Worm (Caenorhabditis elegans): ENCODE results near the gene T04C9.1.

The T04C9.1 gene

ce11 chrIII:5953041-5953912 is 39.7 kb upstream of the T04C9.1 start (continued):
- no peak for TF ChIP-seq fos-1 (tag; optimal IDR thresholded peaks at IDR 0.05)
- TF ChIP-seq daf-19 (GFP tag; conservative IDR thresholded peaks at IDR 0.05), result no peak
- peak; percentile 36 for TF ChIP-seq mes-2 (tag; optimal IDR thresholded peaks at IDR 0.05; ENCODE audit: poor library complexity, severe bottlenecking)
- TF ChIP-seq skn-1 (tag; optimal IDR thresholded peaks at IDR 0.05), result no peak
- TF ChIP-seq nhr-10 (tag; optimal IDR thresholded peaks at IDR 0.05), result peak; percentile 44
- TF ChIP-seq daf-12 (tag; optimal IDR thresholded peaks at IDR 0.05), result no peak
- TF ChIP-seq lin-29 (GFP tag; IDR thresholded peaks at IDR 0.05), result no peak
- no peak for TF ChIP-seq rbr-2 (tag; optimal IDR thresholded peaks at IDR 0.05)
- no peak for TF ChIP-seq nhr-11 (tag; optimal IDR thresholded peaks at IDR 0.05)
- no peak for TF ChIP-seq lim-7 (GFP tag; IDR thresholded peaks at IDR 0.05)
- no peak for TF ChIP-seq snpc-1.2 (GFP tag; IDR thresholded peaks at IDR 0.05)
- no peak for TF ChIP-seq ztf-11 (tag; optimal IDR thresholded peaks at IDR 0.05)
- no peak for TF ChIP-seq zfp-2 (tag; optimal IDR thresholded peaks at IDR 0.05)
- peak; percentile 14 for TF ChIP-seq nhr-48 (tag; optimal IDR thresholded peaks at IDR 0.05)
- TF ChIP-seq pha-4 (GFP tag; IDR thresholded peaks at IDR 0.05), result peak; percentile 48
- no peak for TF ChIP-seq pha-4 (tag; optimal IDR thresholded peaks at IDR 0.05)

ce11 chrIII:5953913-5954290 is 39.1 kb upstream of the T04C9.1 start:
- TF ChIP-seq F44E2.7 (GFP tag; IDR thresholded peaks at IDR 0.05) (no peak), nhr-25 (tag; optimal IDR thresholded peaks at IDR 0.05; ENCODE audit: borderline replicate concordance, insufficient read depth) (no peak), unc-62 (GFP tag; optimal IDR thresholded peaks at IDR 0.05 in 1 of 2) (peak in 1 of 2 experiments; percentile 68), unc-62 (tag; optimal IDR thresholded peaks at IDR 0.05) (no peak), sdz-12 (GFP tag; optimal IDR thresholded peaks at IDR 0.05) (no peak), lin-13 (GFP tag; optimal IDR thresholded peaks at IDR 0.05) (no peak), egl-43 (GFP tag; IDR thresholded peaks at IDR 0.05) (0 out of 2 replicates have a peak, but pooled peaks have one; percentile 26), set-16 (GFP tag; IDR thresholded peaks at IDR 0.05) (peak; percentile 95)

ce11 chrIII:5958172-5958886 is 34.7 kb upstream of the T04C9.1 start, which contains the start of the genes nono-1 and nop-1:
TSS of gene nono-1 (minus strand) at chrIII:5958246.
TSS of gene nop-1 (plus strand) at chrIII:5958722.
- TF ChIP-seq tag-97 (GFP tag; IDR thresholded peaks at IDR 0.05) (no peak), hlh-11 (tag; optimal IDR thresholded peaks at IDR 0.05) (peak; percentile 5), nhr-48 (tag; optimal IDR thresholded peaks at IDR 0.05) (no peak), hif-1 (tag; optimal IDR thresholded peaks at IDR 0.05) (no peak), dpl-1 (GFP tag; optimal IDR thresholded peaks at IDR 0.05) (no peak), unc-130 (GFP tag; optimal IDR thresholded peaks at IDR 0.05) (no peak), egl-27 (tag; optimal IDR thresholded peaks at IDR 0.05) (no peak), aly-2 (tag; optimal IDR thresholded peaks at IDR 0.05) (no peak), mes-2 (tag; optimal IDR thresholded peaks at IDR 0.05; ENCODE audit: poor library complexity, severe bottlenecking) (peak; percentile 43), tra-1 (GFP tag; IDR thresholded peaks at IDR 0.05) (no peak), pha-4 (GFP tag; IDR thresholded peaks at IDR 0.05) (no peak), pha-4 (tag; optimal IDR thresholded peaks at IDR 0.05) (no peak), F49E8.2 (tag; optimal IDR thresholded peaks at IDR 0.05; ENCODE audit: borderline replicate concordance) (no peak), mdl-1 (tag; optimal IDR thresholded peaks at IDR 0.05) (peak in 1 of 2 experiments; percentile 53), mdt-29 (GFP tag; IDR thresholded peaks at IDR 0.05) (no peak), aha-1 (tag) (peak; percentile 58), daf-8 (GFP tag; IDR thresholded peaks at IDR 0.05) (no peak), madf-5 (GFP tag; IDR thresholded peaks at IDR 0.05) (no peak), dmd-9 (GFP tag; IDR thresholded peaks at IDR 0.05) (no peak), lin-39 (tag; optimal IDR thresholded peaks at IDR 0.05) (no peak), ces-1 (GFP tag; optimal IDR thresholded peaks at IDR 0.05) (no peak), mep-1 (tag; optimal IDR thresholded peaks at IDR 0.05) (no peak), F26F4.8 (GFP tag; conservative IDR thresholded peaks at IDR 0.05) (no peak), ceh-44 (GFP tag; IDR thresholded peaks at IDR 0.05) (no peak), F37D6.2 (tag; optimal IDR thresholded peaks at IDR 0.05) (no peak), hlh-30 (tag; optimal IDR thresholded peaks at IDR 0.05; ENCODE audit: insufficient read depth) (peak; percentile 42)

Measured in whole organism, L4 larva.